Fruit fly (Drosophila melanogaster) whole organism, prepupa: ENCODE results near the gene Ns4.

Experiments
- Blimp-1 ChIP-seq: fragments of 200-800 bp; sonication (Bioruptor generic); optimal IDR thresholded peaks from 3 replicates; lab custom pipeline; 2017; ENCODE audit warnings: missing biosample characterization, missing genetic modification characterization, mild to moderate bottlenecking, moderate library complexity, missing genetic modification reagents
- CG10631 ChIP-seq: fragments of 200-800 bp; sonication (Bioruptor generic); optimal IDR thresholded peaks from 2 replicates; lab custom pipeline; 2016; ENCODE audit warnings: missing biosample characterization, missing genetic modification characterization
- CG10669 ChIP-seq: fragments of 200-800 bp; sonication (Bioruptor generic); optimal IDR thresholded peaks from 3 replicates; lab custom pipeline; 2018; ENCODE audit warnings: missing biosample characterization, mild to moderate bottlenecking, missing genetic modification characterization, moderate library complexity
- CG11294 ChIP-seq: fragments of 200-800 bp; sonication (Bioruptor generic); IDR thresholded peaks from 2 replicates; pipeline ENCODE4 v1.3.6; 2022; ENCODE audit warnings: missing biosample characterization, missing genetic modification characterization
- CG11902 ChIP-seq: fragments of 200-800 bp; sonication (Bioruptor generic); optimal IDR thresholded peaks from 3 replicates; lab custom pipeline; 2016; ENCODE audit warnings: missing biosample characterization, missing genetic modification characterization
- CG15336 ChIP-seq: fragments of 200-800 bp; sonication (Bioruptor generic); IDR thresholded peaks from 2 replicates; pipeline ENCODE4 v1.3.6; 2022; ENCODE audit warnings: missing biosample characterization, missing genetic modification characterization
- CG3032 ChIP-seq: fragments of 200-800 bp; optimal IDR thresholded peaks from 2 replicates; lab custom pipeline; 2019; ENCODE audit warnings: missing biosample characterization, mild to moderate bottlenecking, missing genetic modification characterization, moderate library complexity
- CG31627 ChIP-seq: fragments of 200-800 bp; sonication (Bioruptor generic); optimal IDR thresholded peaks from 3 replicates; lab custom pipeline; 2016; ENCODE audit warnings: missing biosample characterization, missing genetic modification characterization
- CG32006 ChIP-seq: fragments of 200-800 bp; sonication (Bioruptor generic); optimal IDR thresholded peaks from 3 replicates; lab custom pipeline; 2017; ENCODE audit warnings: missing biosample characterization, mild to moderate bottlenecking, missing genetic modification characterization
- CG34406 ChIP-seq: fragments of 200-800 bp; sonication (Bioruptor generic); optimal IDR thresholded peaks from 3 replicates; lab custom pipeline; 2016; ENCODE audit warnings: missing biosample characterization, missing genetic modification characterization
- CG3919 ChIP-seq: fragments of 200-800 bp; sonication (Bioruptor generic); optimal IDR thresholded peaks from 3 replicates; lab custom pipeline; 2016; ENCODE audit warnings: missing biosample characterization, missing genetic modification characterization
- CG4318 ChIP-seq: fragments of 200-800 bp; sonication (Bioruptor generic); optimal IDR thresholded peaks from 3 replicates; lab custom pipeline; 2017; ENCODE audit warnings: missing biosample characterization, mild to moderate bottlenecking, missing genetic modification characterization
- CG6163 ChIP-seq: fragments of 200-800 bp; sonication (Bioruptor generic); IDR thresholded peaks from 3 replicates; pipeline ENCODE4 v1.3.6; 2022; ENCODE audit warnings: missing biosample characterization, missing genetic modification characterization
- CG6792 ChIP-seq: fragments of 200-800 bp; sonication (Bioruptor generic); optimal IDR thresholded peaks from 3 replicates; lab custom pipeline; 2016; ENCODE audit warnings: missing biosample characterization, missing genetic modification characterization
- CG6808 ChIP-seq: fragments of 200-800 bp; sonication (Bioruptor generic); optimal IDR thresholded peaks from 3 replicates; lab custom pipeline; 2017; ENCODE audit warnings: missing biosample characterization, missing genetic modification characterization, mild to moderate bottlenecking, moderate library complexity, missing genetic modification reagents
- CG6854 ChIP-seq: fragments of 200-800 bp; sonication (Bioruptor generic); optimal IDR thresholded peaks from 2 replicates; lab custom pipeline; 2017; ENCODE audit warnings: missing biosample characterization, mild to moderate bottlenecking, missing genetic modification characterization
- CG7368 ChIP-seq: fragments of 200-800 bp; sonication (Bioruptor generic); optimal IDR thresholded peaks from 3 replicates; lab custom pipeline; 2016; ENCODE audit warnings: missing biosample characterization, missing genetic modification characterization
- CG8319 ChIP-seq: fragments of 200-800 bp; sonication (Bioruptor generic); optimal IDR thresholded peaks from 3 replicates; lab custom pipeline; 2016; ENCODE audit warnings: missing biosample characterization, missing genetic modification characterization
- CG8632 ChIP-seq: fragments of 200-800 bp; sonication (Bioruptor generic); optimal IDR thresholded peaks from 3 replicates; lab custom pipeline; 2016; ENCODE audit warnings: missing biosample characterization, missing genetic modification characterization
- CG9139 ChIP-seq: fragments of 200-800 bp; sonication (Bioruptor generic); optimal IDR thresholded peaks from 3 replicates; lab custom pipeline; 2017; ENCODE audit warnings: missing biosample characterization, mild to moderate bottlenecking, missing genetic modification characterization
- Eip78C ChIP-seq: fragments of 200-800 bp; sonication (Bioruptor generic); peaks from one replicate; lab custom pipeline; 2016; ENCODE audit warnings: missing biosample characterization, missing genetic modification characterization
- Eip93F ChIP-seq: fragments of 200-800 bp; sonication (Bioruptor generic); optimal IDR thresholded peaks from 2 replicates; lab custom pipeline; 2016; ENCODE audit warnings: missing biosample characterization, mild to moderate bottlenecking, missing genetic modification characterization
- Ets21C ChIP-seq: fragments of 200-800 bp; sonication (Bioruptor generic); optimal IDR thresholded peaks from 3 replicates; lab custom pipeline; 2016; ENCODE audit warnings: missing biosample characterization, missing genetic modification characterization
- Hr38 ChIP-seq: sonication (Bioruptor generic); optimal IDR thresholded peaks from 2 replicates; lab custom pipeline; 2016; ENCODE audit warnings: missing biosample characterization, missing genetic modification characterization
- Met ChIP-seq: fragments of 200-800 bp; sonication (Bioruptor generic); optimal IDR thresholded peaks from 3 replicates; lab custom pipeline; 2016; ENCODE audit warnings: missing biosample characterization, missing genetic modification characterization
- OdsH ChIP-seq: fragments of 200-800 bp; sonication (Bioruptor generic); optimal IDR thresholded peaks from 3 replicates; lab custom pipeline; 2016; ENCODE audit warnings: missing biosample characterization, missing genetic modification characterization
- Sox102F ChIP-seq: fragments of 200-800 bp; sonication (Bioruptor generic); optimal IDR thresholded peaks from 2 replicates; lab custom pipeline; 2016; ENCODE audit warnings: missing biosample characterization, mild to moderate bottlenecking, missing genetic modification characterization
- Sox14 ChIP-seq: fragments of 200-800 bp; sonication (Bioruptor generic); optimal IDR thresholded peaks from 3 replicates; lab custom pipeline; 2016; ENCODE audit warnings: missing biosample characterization, missing genetic modification characterization
- Sox15 ChIP-seq: fragments of 200-800 bp; sonication (Bioruptor generic); optimal IDR thresholded peaks from 3 replicates; lab custom pipeline; 2016; ENCODE audit warnings: missing biosample characterization, missing genetic modification characterization
- achi ChIP-seq: fragments of 200-800 bp; sonication (Bioruptor generic); optimal IDR thresholded peaks from 3 replicates; lab custom pipeline; 2016; ENCODE audit warnings: missing biosample characterization, missing genetic modification characterization
- cyc ChIP-seq: fragments of 200-800 bp; sonication (Bioruptor generic); optimal IDR thresholded peaks from 3 replicates; lab custom pipeline; 2016; ENCODE audit warnings: missing biosample characterization, missing genetic modification characterization
- dsx ChIP-seq: fragments of 200-800 bp; optimal IDR thresholded peaks from 3 replicates; lab custom pipeline; 2019; ENCODE audit warnings: missing biosample characterization, mild to moderate bottlenecking, missing genetic modification characterization, moderate library complexity; ENCODE audit not compliant: poor library complexity, severe bottlenecking
- eg ChIP-seq: fragments of 200-800 bp; sonication (Bioruptor generic); IDR thresholded peaks from 3 replicates; pipeline ENCODE4 v1.3.6; 2022; ENCODE audit warnings: missing biosample characterization, missing genetic modification characterization
- fd59A ChIP-seq: fragments of 200-800 bp; sonication (Bioruptor generic); optimal IDR thresholded peaks from 2 replicates; lab custom pipeline; 2017; ENCODE audit warnings: missing biosample characterization, mild to moderate bottlenecking, missing genetic modification characterization, missing genetic modification reagents
- lz ChIP-seq: fragments of 200-800 bp; sonication (Bioruptor generic); optimal IDR thresholded peaks from 3 replicates; lab custom pipeline; 2016; ENCODE audit warnings: missing biosample characterization, missing genetic modification characterization
- pdm3 ChIP-seq: fragments of 200-800 bp; sonication (Bioruptor generic); optimal IDR thresholded peaks from 3 replicates; lab custom pipeline; 2016; ENCODE audit warnings: missing biosample characterization, missing genetic modification characterization
- spab ChIP-seq: fragments of 200-800 bp; sonication (Bioruptor generic); optimal IDR thresholded peaks from 2 replicates; lab custom pipeline; 2017; ENCODE audit warnings: missing biosample characterization, mild to moderate bottlenecking, missing genetic modification characterization, missing genetic modification reagents
- ss ChIP-seq, 2 experiments: fragments of 200-800 bp; sonication (Bioruptor generic); optimal IDR thresholded peaks; 2 replicates in 1 of 2; 3 replicates in 1 of 2; lab custom pipeline; 2017 to 2018; ENCODE audit warnings: mild to moderate bottlenecking in 2 of 2, missing biosample characterization in 2 of 2, missing genetic modification characterization in 2 of 2, moderate library complexity in 1 of 2
- svp ChIP-seq: fragments of 200-800 bp; sonication (Bioruptor generic); peaks from one replicate; lab custom pipeline; 2016; ENCODE audit warnings: missing biosample characterization, missing genetic modification characterization
- topi ChIP-seq: fragments of 200-800 bp; sonication (Bioruptor generic); optimal IDR thresholded peaks from 3 replicates; lab custom pipeline; 2016; ENCODE audit warnings: missing biosample characterization, missing genetic modification characterization
- vri ChIP-seq: fragments of 200-800 bp; sonication (Bioruptor generic); optimal IDR thresholded peaks from 3 replicates; lab custom pipeline; 2016; ENCODE audit warnings: missing biosample characterization, mild to moderate bottlenecking, missing genetic modification characterization

The Ns4 gene

DNA sequence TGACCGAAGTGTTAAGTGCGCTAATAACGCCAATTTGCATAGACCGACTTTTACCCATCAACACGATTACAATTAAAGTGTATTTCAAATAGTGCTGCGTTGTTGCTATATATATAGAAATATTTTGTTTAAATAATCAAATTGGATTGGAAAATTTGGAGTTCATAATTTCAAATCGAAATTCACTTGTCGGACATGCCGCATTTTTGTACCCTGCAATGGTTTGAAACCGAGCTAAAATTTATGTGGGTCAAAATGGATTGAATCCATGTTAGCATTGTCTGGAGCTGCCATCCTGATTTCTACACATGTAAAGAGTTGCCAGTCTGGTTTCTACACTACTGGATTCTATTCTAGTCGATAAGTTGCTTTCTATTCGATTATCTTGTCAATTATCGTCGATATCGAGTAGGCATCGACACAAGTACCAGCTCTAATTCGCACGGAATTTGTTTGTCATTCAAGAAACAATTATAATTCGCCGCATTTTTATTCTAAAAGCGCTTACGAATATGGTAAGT is 35.1 kb downstream of the Ns4 start, which contains the start of gene Pomp (continued):
- TF ChIP-seq CG7368 (GFP tag; lab: Kevin White, UChicago) (peak; percentile 74), CG9139 (GFP tag; lab: Kevin White, UChicago) (no peak), achi (peak; percentile 69), CG4318 (GFP tag; lab: Kevin White, UChicago) (peak; percentile 49), eg (peak; percentile 87), Blimp-1 (peak; percentile 42), OdsH (GFP tag; lab: Kevin White, UChicago) (peak; percentile 80), Hr38 (GFP tag; lab: Kevin White, UChicago) (no peak), CG32006 (peak; percentile 75), CG31627 (GFP tag; lab: Kevin White, UChicago) (peak; percentile 70), CG8632 (GFP tag; lab: Kevin White, UChicago) (peak; percentile 64), CG6854 (GFP tag; lab: Kevin White, UChicago) (no peak), CG34406 (GFP tag; lab: Kevin White, UChicago) (peak; percentile 73), dsx (GFP tag; lab: Kevin White, UChicago) (no peak), CG10631 (GFP tag; lab: Kevin White, UChicago) (peak; percentile 68), CG6792 (GFP tag; lab: Kevin White, UChicago) (peak; percentile 62), spab (peak; percentile 36)

dm6 chr2L:20788050-20788449 is 35.8 kb downstream of the Ns4 start:
- no peak for TF ChIP-seq CG8319 (GFP tag; lab: Kevin White, UChicago)
- no peak for TF ChIP-seq fd59A (GFP tag; lab: Kevin White, UChicago)
- TF ChIP-seq ss (GFP tag; optimal IDR thresholded peaks at IDR 0.05; lab: Kevin White, UChicago) = no peak
- no peak for TF ChIP-seq Sox14 (GFP tag; lab: Kevin White, UChicago)
- TF ChIP-seq topi = no peak

- TF ChIP-seq pdm3 (GFP tag; lab: Kevin White, UChicago) = no peak
- no peak for TF ChIP-seq Hr38 (GFP tag; lab: Kevin White, UChicago)
- TF ChIP-seq CG3032 (tag; lab: Kevin White, UChicago) = no peak
- TF ChIP-seq achi = no peak
- 0 out of 2 replicates have a peak, but pooled peaks have one; percentile 21 for TF ChIP-seq CG15336 (GFP tag; lab: Robert Waterston, UW)
- TF ChIP-seq, all 60 proteins: peak for 1
These were observed 40.2 kb downstream of the Ns4 start for dm6 chr2L:20792521-20792920.

dm6 chr2L:20792988-20793544 is 40.8 kb downstream of the Ns4 start:
- TF ChIP-seq CG10631 (GFP tag; lab: Kevin White, UChicago) (no peak), CG32006 (peak; percentile 14), Ets21C (GFP tag; lab: Kevin White, UChicago) (no peak), Sox15 (no peak), Eip78C (GFP tag; lab: Kevin White, UChicago) (peak; percentile 39)

dm6 chr2L:20793881-20794280 is 41.6 kb downstream of the Ns4 start:
- TF ChIP-seq CG6808 (GFP tag; lab: Kevin White, UChicago) = peak; percentile 26
- TF ChIP-seq CG32006 = no peak
- no peak for TF ChIP-seq CG31627 (GFP tag; lab: Kevin White, UChicago)
- peak; percentile 70 for TF ChIP-seq svp (GFP tag; lab: Kevin White, UChicago)
- no peak for TF ChIP-seq Ets21C (GFP tag; lab: Kevin White, UChicago)
- no peak for TF ChIP-seq CG6792 (GFP tag; lab: Kevin White, UChicago)
- no peak for TF ChIP-seq cyc
- TF ChIP-seq CG8319 (GFP tag; lab: Kevin White, UChicago) = peak; percentile 28
- peak; percentile 58; the same call in 2 of the 3 replicates for TF ChIP-seq CG6163 (GFP tag; lab: Robert Waterston, UW)
- TF ChIP-seq CG8632 (GFP tag; lab: Kevin White, UChicago) = no peak
- TF ChIP-seq CG10669 (GFP tag; lab: Kevin White, UChicago) = no peak
- TF ChIP-seq CG9139 (GFP tag; lab: Kevin White, UChicago) = no peak
- TF ChIP-seq Sox102F (GFP tag; lab: Kevin White, UChicago) = peak; percentile 45
- TF ChIP-seq pdm3 (GFP tag; lab: Kevin White, UChicago) = no peak
- TF ChIP-seq CG11294 (GFP tag; lab: Robert Waterston, UW) = no peak
- no peak for TF ChIP-seq CG11902 (GFP tag; lab: Kevin White, UChicago)
- TF ChIP-seq Eip78C (GFP tag; lab: Kevin White, UChicago) = no peak
- peak; percentile 45; the same call in 1 of the 3 replicates for TF ChIP-seq eg
- TF ChIP-seq lz (GFP tag; lab: Kevin White, UChicago) = no peak
- TF ChIP-seq Sox15 = no peak
- peak; percentile 31 for TF ChIP-seq CG3919
- TF ChIP-seq CG4318 (GFP tag; lab: Kevin White, UChicago) = no peak
- peak; percentile 2 for TF ChIP-seq Sox14 (GFP tag; lab: Kevin White, UChicago)
- TF ChIP-seq vri (GFP tag; lab: Kevin White, UChicago) = peak; percentile 20
- TF ChIP-seq Eip93F = no peak
- peak; percentile 15 for TF ChIP-seq Met
- peak; percentile 30 for TF ChIP-seq topi
